Fruit fly (Drosophila melanogaster) whole organism, wandering third instar larva: Measurements from ENCODE around the gene CG43679.

Source experiments
- Abd-B ChIP-seq: fragments of >200 bp; optimal IDR thresholded peaks from 2 replicates; lab custom pipeline; 2017; ENCODE audit warnings: missing biosample characterization, missing genetic modification characterization
- CG32264 ChIP-seq: fragments of 200-800 bp; sonication (Bioruptor generic); optimal IDR thresholded peaks from 2 replicates; lab custom pipeline; 2016; ENCODE audit warnings: missing biosample characterization, missing genetic modification characterization
- CG9705 ChIP-seq: fragments of 200-800 bp; sonication (Bioruptor generic); optimal IDR thresholded peaks from 2 replicates; lab custom pipeline; 2018; ENCODE audit warnings: missing biosample characterization, mild to moderate bottlenecking, missing genetic modification characterization
- CrebA ChIP-seq: fragments of 200-800 bp; sonication (Bioruptor generic); optimal IDR thresholded peaks from 2 replicates; lab custom pipeline; 2016; ENCODE audit warnings: missing biosample characterization, mild to moderate bottlenecking, missing genetic modification characterization, borderline replicate concordance
- Dfd ChIP-seq: fragments of >200 bp; optimal IDR thresholded peaks from 2 replicates; lab custom pipeline; 2017; ENCODE audit warnings: missing biosample characterization, missing genetic modification characterization
- Dif ChIP-seq: fragments of 200-275, 200-300 bp; sonication (Bioruptor generic); optimal IDR thresholded peaks from 2 replicates; lab custom pipeline; 2018; ENCODE audit warnings: missing biosample characterization, missing genetic modification characterization; ENCODE audit not compliant: partially characterized antibody
- GATAd ChIP-seq: sonication (Bioruptor generic); optimal IDR thresholded peaks from 2 replicates; lab custom pipeline; 2016; ENCODE audit warnings: missing biosample characterization, missing genetic modification characterization
- HLH106 ChIP-seq: fragments of 200-800 bp; optimal IDR thresholded peaks from 3 replicates; lab custom pipeline; 2019; ENCODE audit warnings: missing biosample characterization, mild to moderate bottlenecking, missing genetic modification characterization, moderate library complexity
- Hnf4 ChIP-seq: fragments of 200-800 bp; sonication (Bioruptor generic); optimal IDR thresholded peaks from 2 replicates; lab custom pipeline; 2016; ENCODE audit warnings: missing biosample characterization, mild to moderate bottlenecking, missing genetic modification characterization
- Hr78 ChIP-seq: fragments of >200 bp; optimal IDR thresholded peaks from 2 replicates; lab custom pipeline; 2017; ENCODE audit warnings: missing biosample characterization, missing genetic modification characterization
- Hr83 ChIP-seq: fragments of 200-300 bp; sonication (Bioruptor generic); optimal IDR thresholded peaks from 2 replicates; lab custom pipeline; 2016; ENCODE audit warnings: missing biosample characterization, mild to moderate bottlenecking, missing genetic modification characterization, moderate library complexity; ENCODE audit not compliant: poor library complexity, severe bottlenecking
- Jra ChIP-seq: sonication (Bioruptor generic); optimal IDR thresholded peaks from 2 replicates; lab custom pipeline; 2016; ENCODE audit warnings: missing biosample characterization, missing genetic modification characterization
- Mio ChIP-seq: sonication (Bioruptor generic); optimal IDR thresholded peaks from 2 replicates; lab custom pipeline; 2016; ENCODE audit warnings: missing biosample characterization, missing genetic modification characterization
- Myc ChIP-seq: fragments of >200 bp; optimal IDR thresholded peaks from 2 replicates; lab custom pipeline; 2017
- N ChIP-seq: fragments of >200 bp; optimal IDR thresholded peaks from 2 replicates; lab custom pipeline; 2018; ENCODE audit warnings: missing biosample characterization, missing external identifiers, missing genetic modification characterization
- OdsH ChIP-seq: fragments of 200-800 bp; sonication (Bioruptor generic); optimal IDR thresholded peaks from 2 replicates; lab custom pipeline; 2016; ENCODE audit warnings: missing biosample characterization, mild to moderate bottlenecking, missing genetic modification characterization
- Rel ChIP-seq, 2 experiments: fragments of 200-800 bp; sonication (Bioruptor generic) in 1 of 2; optimal IDR thresholded peaks; 2 replicates in 1 of 2; 3 replicates in 1 of 2; lab custom pipeline; 2016 to 2019; ENCODE audit warnings: mild to moderate bottlenecking in 2 of 2, missing biosample characterization in 2 of 2, missing genetic modification characterization in 2 of 2, moderate library complexity in 1 of 2
- Sp1 ChIP-seq: fragments of 200-800 bp; sonication (Bioruptor generic); optimal IDR thresholded peaks from 3 replicates; lab custom pipeline; 2019; ENCODE audit warnings: missing biosample characterization, mild to moderate bottlenecking, missing genetic modification characterization, moderate library complexity
- Vsx2 ChIP-seq: fragments of 200-300, 225-300 bp; sonication (Bioruptor generic); optimal IDR thresholded peaks from 2 replicates; lab custom pipeline; 2018; ENCODE audit warnings: missing biosample characterization, missing genetic modification characterization; ENCODE audit not compliant: partially characterized antibody
- br ChIP-seq: fragments of 200-800 bp; sonication (Bioruptor generic); optimal IDR thresholded peaks from 2 replicates; lab custom pipeline; 2016; ENCODE audit warnings: missing biosample characterization, missing genetic modification characterization
- brk ChIP-seq: fragments of 200-800 bp; sonication (Bioruptor generic); optimal IDR thresholded peaks from 2 replicates; lab custom pipeline; 2016; ENCODE audit warnings: missing biosample characterization, mild to moderate bottlenecking, missing genetic modification characterization
- dl ChIP-seq, 2 experiments: fragments of 175-275, 200-275 bp in 1 of 2; fragments of 200-275 bp in 1 of 2; sonication (Bioruptor generic); optimal IDR thresholded peaks; lab custom pipeline; 2018; ENCODE audit warnings: mild to moderate bottlenecking in 2 of 2, missing biosample characterization in 2 of 2, missing genetic modification characterization in 2 of 2, moderate library complexity in 2 of 2; ENCODE audit not compliant: partially characterized antibody in 2 of 2, insufficient read depth in 1 of 2
- dmrt93B ChIP-seq: fragments of 200-800 bp; sonication (Bioruptor generic); optimal IDR thresholded peaks from 2 replicates; lab custom pipeline; 2018; ENCODE audit warnings: missing biosample characterization, mild to moderate bottlenecking, missing genetic modification characterization
- dsf ChIP-seq: sonication (Bioruptor generic); optimal IDR thresholded peaks from 2 replicates; lab custom pipeline; 2016; ENCODE audit warnings: missing biosample characterization, missing genetic modification characterization, borderline replicate concordance
- ey ChIP-seq: fragments of 200-800 bp; sonication (Bioruptor generic); optimal IDR thresholded peaks from 2 replicates; lab custom pipeline; 2016; ENCODE audit warnings: missing biosample characterization, missing genetic modification characterization
- foxo ChIP-seq, 2 experiments: fragments of 200-800 bp; sonication (Bioruptor generic); optimal IDR thresholded peaks; 2 replicates in 1 of 2; 3 replicates in 1 of 2; lab custom pipeline; 2016 to 2017; ENCODE audit warnings: missing biosample characterization in 2 of 2, missing genetic modification characterization in 2 of 2
- fru ChIP-seq: fragments of 200-800 bp; sonication (Bioruptor generic); optimal IDR thresholded peaks from 3 replicates; lab custom pipeline; 2016; ENCODE audit warnings: missing biosample characterization, mild to moderate bottlenecking, missing genetic modification characterization
- h ChIP-seq: fragments of 200-800 bp; sonication (Bioruptor generic); optimal IDR thresholded peaks from 3 replicates; lab custom pipeline; 2016; ENCODE audit warnings: missing biosample characterization, mild to moderate bottlenecking, missing genetic modification characterization
- jim ChIP-seq: fragments of 175-275, 200-325 bp; sonication (Bioruptor generic); optimal IDR thresholded peaks from 2 replicates; lab custom pipeline; 2016; ENCODE audit warnings: missing biosample characterization, mild to moderate bottlenecking, missing genetic modification characterization
- lola ChIP-seq: fragments of >200 bp; optimal IDR thresholded peaks from 2 replicates; lab custom pipeline; 2017; ENCODE audit warnings: missing biosample characterization, missing genetic modification characterization
- pan ChIP-seq: fragments of >200 bp; optimal IDR thresholded peaks from 2 replicates; lab custom pipeline; 2017
- psq ChIP-seq: fragments of 200-800 bp; sonication (Bioruptor generic); optimal IDR thresholded peaks from 3 replicates; lab custom pipeline; 2017; ENCODE audit warnings: missing biosample characterization, mild to moderate bottlenecking, missing genetic modification characterization, moderate library complexity
- rgr ChIP-seq: fragments of 200-800 bp; sonication (Bioruptor generic); optimal IDR thresholded peaks from 3 replicates; lab custom pipeline; 2016; ENCODE audit warnings: missing biosample characterization, mild to moderate bottlenecking, missing genetic modification characterization
- sage ChIP-seq: fragments of 200-800 bp; sonication (Bioruptor generic); optimal IDR thresholded peaks from 2 replicates; lab custom pipeline; 2016; ENCODE audit warnings: missing biosample characterization, mild to moderate bottlenecking, missing genetic modification characterization
- sv ChIP-seq: fragments of 200-800 bp; sonication (Bioruptor generic); optimal IDR thresholded peaks from 3 replicates; lab custom pipeline; 2016; ENCODE audit warnings: missing biosample characterization, missing genetic modification characterization
- tai ChIP-seq: sonication (Bioruptor generic); optimal IDR thresholded peaks from 2 replicates; lab custom pipeline; 2016; ENCODE audit warnings: missing biosample characterization, missing genetic modification characterization
- usp ChIP-seq: fragments of >200 bp; optimal IDR thresholded peaks from 2 replicates; lab custom pipeline; 2017; ENCODE audit warnings: missing biosample characterization, missing genetic modification characterization
- woc ChIP-seq: sonication (Bioruptor generic); optimal IDR thresholded peaks from 2 replicates; lab custom pipeline; 2016; ENCODE audit warnings: missing biosample characterization, mild to moderate bottlenecking, missing genetic modification characterization

CG43679 gene

DNA sequence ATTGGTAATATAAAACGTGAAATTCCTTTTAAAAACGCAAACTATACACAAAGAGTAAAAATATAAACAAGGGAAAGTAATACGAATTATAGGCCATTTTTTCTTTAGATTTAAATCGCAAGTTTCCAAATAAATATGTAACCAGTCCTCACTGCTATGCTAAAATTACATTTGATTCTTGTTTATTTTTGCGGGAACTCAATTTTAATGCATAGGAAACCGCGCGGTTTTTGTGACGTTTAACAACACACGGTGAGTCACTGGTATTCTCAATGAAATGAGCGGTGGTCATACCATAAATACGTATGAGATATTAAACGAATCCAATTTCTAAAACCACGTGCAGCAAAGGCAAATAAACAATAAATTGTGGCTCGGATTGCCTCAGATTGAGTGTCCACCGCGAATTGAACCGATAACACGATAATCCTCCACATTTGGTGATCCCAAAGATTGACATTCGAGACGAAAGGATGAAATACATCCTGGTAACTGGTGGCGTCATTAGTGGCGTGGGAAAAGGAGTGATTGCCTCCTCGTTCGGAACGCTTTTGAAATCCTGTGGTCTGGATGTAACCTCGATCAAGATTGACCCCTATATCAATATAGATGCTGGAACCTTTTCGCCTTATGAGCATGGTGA lies 46.8 kb upstream of the CG43679 start, which contains the start of gene Ctps:
Gene Ctps, plus strand, starts transcription at position 37 of the 643 bp plus-strand sequence.
- TF ChIP-seq h, result peak; percentile 38
- TF ChIP-seq foxo (GFP tag; optimal IDR thresholded peaks at IDR 0.05; lab: Kevin White, UChicago), result peak in 1 of 2 experiments; percentile 38
- TF ChIP-seq Myc (lab: Kevin White, UChicago), result no peak
- no peak for TF ChIP-seq CG32264 (GFP tag; lab: Kevin White, UChicago)
- no peak for TF ChIP-seq Rel (GFP tag; optimal IDR thresholded peaks at IDR 0.05; lab: Kevin White, UChicago)
- peak; percentile 61 for TF ChIP-seq Rel (tag; optimal IDR thresholded peaks at IDR 0.05; lab: Kevin White, UChicago)
- TF ChIP-seq Hnf4 (GFP tag; lab: Kevin White, UChicago), result peak; percentile 54
- TF ChIP-seq rgr, result peak; percentile 27
- no peak for TF ChIP-seq Abd-B (GFP tag; lab: Kevin White, UChicago)
- peak; percentile 2 for TF ChIP-seq HLH106
- peak; percentile 16 for TF ChIP-seq brk (GFP tag; lab: Kevin White, UChicago)
- peak; percentile 51 for TF ChIP-seq Hr83 (GFP tag; lab: Kevin White, UChicago)
- TF ChIP-seq Jra (GFP tag; lab: Kevin White, UChicago), result peak; percentile 35
- no peak for TF ChIP-seq br (GFP tag; lab: Kevin White, UChicago)

DNA sequence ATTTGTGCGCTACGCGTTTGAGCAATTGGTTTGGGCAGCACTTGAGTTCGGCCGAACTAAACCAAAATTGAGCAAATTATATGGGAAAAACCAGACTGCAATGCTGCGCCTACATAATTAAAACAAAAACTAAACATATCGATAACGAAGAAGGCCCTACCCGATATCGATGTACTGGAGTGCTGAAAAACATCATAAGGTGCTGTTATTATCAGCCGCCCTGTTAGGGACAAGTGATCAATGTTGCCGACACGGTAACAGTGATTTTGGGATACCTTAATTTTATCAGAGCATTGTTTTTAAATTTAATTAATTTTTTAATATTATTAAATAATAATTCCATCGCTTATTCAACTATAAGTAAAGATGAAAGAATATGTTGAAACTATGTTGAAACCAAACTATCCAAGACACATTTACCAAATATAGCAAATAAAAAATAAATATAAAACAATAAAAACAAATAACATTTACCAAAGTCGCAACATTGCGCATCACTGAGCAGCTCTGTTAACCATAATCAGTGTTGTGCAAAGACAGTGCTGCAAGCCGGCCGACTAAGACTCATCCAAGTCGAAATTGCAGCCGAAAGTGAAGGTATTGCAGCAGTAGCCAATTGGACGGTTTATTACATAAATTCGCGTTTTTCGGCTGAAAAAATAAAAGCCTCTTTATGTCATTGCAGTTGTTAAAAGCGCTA lies 43.5 kb upstream of the CG43679 start, which contains the start of the genes sstn, Plp and GlyRS:
Gene sstn, minus strand, starts transcription at position 131 of the 700 bp plus-strand sequence.
Gene Plp, minus strand, starts transcription at position 136 of the 700 bp plus-strand sequence.
Gene GlyRS, plus strand, starts transcription at position 554 of the 700 bp plus-strand sequence.
- TF ChIP-seq CrebA (GFP tag; lab: Kevin White, UChicago), result no peak
- no peak for TF ChIP-seq Vsx2 (GFP tag; lab: Kevin White, UChicago)
- peak; percentile 61 for TF ChIP-seq h
- no peak for TF ChIP-seq Abd-B (GFP tag; lab: Kevin White, UChicago)
- peak; percentile 66 for TF ChIP-seq Myc (lab: Kevin White, UChicago)
- TF ChIP-seq CG9705 (GFP tag; lab: Kevin White, UChicago), result peak; percentile 21
- TF ChIP-seq jim (GFP tag; lab: Kevin White, UChicago), result no peak
- TF ChIP-seq pan (lab: Kevin White, UChicago), result no peak
- no peak for TF ChIP-seq Mio (GFP tag; lab: Kevin White, UChicago)
- TF ChIP-seq woc (GFP tag; lab: Kevin White, UChicago), result peak; percentile 74
- TF ChIP-seq Hr78 (GFP tag; lab: Kevin White, UChicago), result no peak
- TF ChIP-seq tai (GFP tag; lab: Kevin White, UChicago), result no peak
- peak; percentile 33 for TF ChIP-seq dsf (GFP tag; lab: Kevin White, UChicago)
- TF ChIP-seq GATAd, result no peak
- TF ChIP-seq psq, result peak; percentile 50
- peak; percentile 14 for TF ChIP-seq ey (GFP tag; lab: Kevin White, UChicago)
- no peak for TF ChIP-seq br (GFP tag; lab: Kevin White, UChicago)
- TF ChIP-seq Sp1 (GFP tag; lab: Kevin White, UChicago), result peak; percentile 35
- no peak for TF ChIP-seq Hr83 (GFP tag; lab: Kevin White, UChicago)
- TF ChIP-seq Dif (GFP tag; lab: Kevin White, UChicago), result no peak
- TF ChIP-seq fru (GFP tag; lab: Kevin White, UChicago), result peak; percentile 45
- no peak for TF ChIP-seq usp (GFP tag; lab: Kevin White, UChicago)
- peak; percentile 59 for TF ChIP-seq HLH106
- TF ChIP-seq Rel (GFP tag; optimal IDR thresholded peaks at IDR 0.05; lab: Kevin White, UChicago), result no peak
- no peak for TF ChIP-seq Rel (tag; optimal IDR thresholded peaks at IDR 0.05; lab: Kevin White, UChicago)
- TF ChIP-seq sv (GFP tag; lab: Kevin White, UChicago), result peak; percentile 26
- peak; percentile 28 for TF ChIP-seq Hnf4 (GFP tag; lab: Kevin White, UChicago)
- no peak for TF ChIP-seq N (GFP tag; lab: Kevin White, UChicago)
- peak; percentile 54 for TF ChIP-seq dmrt93B
- TF ChIP-seq lola, result peak; percentile 46
- TF ChIP-seq CG32264 (GFP tag; lab: Kevin White, UChicago), result no peak
- TF ChIP-seq OdsH (GFP tag; lab: Kevin White, UChicago), result peak; percentile 41
- peak; percentile 11 for TF ChIP-seq brk (GFP tag; lab: Kevin White, UChicago)
- TF ChIP-seq sage, result peak; percentile 48
- peak in 1 of 2 experiments; percentile 61 for TF ChIP-seq foxo (GFP tag; optimal IDR thresholded peaks at IDR 0.05; lab: Kevin White, UChicago)
- TF ChIP-seq rgr, result peak; percentile 48
- no peak for TF ChIP-seq Dfd (GFP tag; lab: Kevin White, UChicago)
- TF ChIP-seq Jra (GFP tag; lab: Kevin White, UChicago), result no peak
- no peak for TF ChIP-seq dl (GFP tag; optimal IDR thresholded peaks at IDR 0.05; lab: Kevin White, UChicago; ENCODE audit: insufficient read depth in 1 of 2, partially characterized antibody in 2 of 2)
- TF ChIP-seq, all 38 proteins: peak for 19
